Worm (Caenorhabditis elegans) whole organism, young adult: ENCODE measurements around the gene F40E12.1.

Source experiments
- B0035.1 ChIP-seq: sonication (generic microtip); optimal IDR thresholded peaks from 2 replicates; lab custom pipeline; 2016; ENCODE audit warnings: missing genetic modification characterization, mild to moderate bottlenecking, missing compliant biosample characterization, missing genotype, missing genetic modification reagents
- ama-1 ChIP-seq, 3 experiments: fragments of 150-350 bp in 1 of 3; sonication (generic microtip) in 2 of 3; optimal IDR thresholded peaks; 2 replicates each; lab custom pipeline; 2014 to 2018; ENCODE audit warnings: missing biosample characterization in 2 of 3, missing genetic modification characterization in 2 of 3, missing genetic modification reagents in 2 of 3
- die-1 ChIP-seq: sonication (generic microtip); optimal IDR thresholded peaks from 2 replicates; lab custom pipeline; 2016; ENCODE audit warnings: missing genotype, mild to moderate bottlenecking, missing genetic modification characterization, missing compliant biosample characterization
- hmg-20 ChIP-seq: fragments of 200-800 bp; sonication (Bioruptor generic); IDR thresholded peaks from 2 replicates; pipeline ENCODE4 v1.3.6; 2022; ENCODE audit warnings: missing genetic modification reagents, missing genetic modification characterization, missing compliant biosample characterization
- nhr-90 ChIP-seq: sonication (generic microtip); optimal IDR thresholded peaks from 2 replicates; lab custom pipeline; 2016; ENCODE audit warnings: missing genotype, mild to moderate bottlenecking, missing genetic modification characterization, missing compliant biosample characterization
- pbrm-1 ChIP-seq: fragments of 200-800 bp; sonication (Bioruptor generic); IDR thresholded peaks from 2 replicates; pipeline ENCODE4 v1.3.6; 2022; ENCODE audit warnings: missing genetic modification reagents, missing genetic modification characterization, missing compliant biosample characterization
- tbp1 ChIP-seq: fragments of 200-800 bp; sonication (Bioruptor generic); optimal IDR thresholded peaks from 2 replicates; lab custom pipeline; 2018; ENCODE audit warnings: mild to moderate bottlenecking, missing genetic modification characterization, missing compliant biosample characterization

DNA sequence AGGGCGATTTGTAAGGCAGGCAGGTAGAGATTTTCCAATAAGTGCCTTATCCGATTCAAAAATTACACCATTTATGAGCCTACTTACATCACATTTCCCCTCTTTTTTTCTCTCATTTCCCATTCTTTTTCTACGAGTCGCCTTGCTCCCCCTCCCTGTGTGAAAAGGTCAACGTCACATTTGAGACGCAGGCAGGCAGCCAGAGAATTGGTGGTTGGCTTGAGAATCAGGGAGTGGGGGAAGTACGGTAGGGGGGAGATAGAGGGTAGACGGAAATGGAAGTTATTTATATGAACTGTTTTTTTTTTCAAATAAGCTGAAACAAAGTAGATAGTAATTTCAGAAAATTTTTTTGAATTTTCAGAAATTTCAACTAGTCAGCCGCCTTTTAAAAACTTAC, 997 bp upstream of the F40E12.1 start:
- TF ChIP-seq tbp1 (GFP tag; lab: Kevin White, UChicago) (no peak), nhr-90 (tag; lab: Kevin White, UChicago) (no peak), B0035.1 (no peak), hmg-20 (GFP tag; lab: Robert Waterston, UW) (no peak), die-1 (tag; lab: Kevin White, UChicago) (no peak), ama-1 (optimal IDR thresholded peaks at IDR 0.05; lab: Kevin White, UChicago) (no peak), ama-1 (GFP tag; optimal IDR thresholded peaks at IDR 0.05; lab: Kevin White, UChicago) (no peak), pbrm-1 (no peak)
